Worm (Caenorhabditis elegans) whole organism, mixed stage, embryonic: ENCODE data around the gene F22E5.13.
"Not testable (repeated sequence)": the region's sequence is repeated elsewhere in the genome, so short reads cannot be mapped to it uniquely, and the experiment has no call there.

Experiments used
- bed-3 ChIP-seq: fragments of 200-800 bp; sonication (Bioruptor generic); optimal IDR thresholded peaks from 3 replicates; lab custom pipeline; 2018; ENCODE audit warnings: mild to moderate bottlenecking, missing genetic modification characterization, moderate library complexity, missing compliant biosample characterization
- blmp-1 ChIP-seq: fragments of 150-350 bp; optimal IDR thresholded peaks from 2 replicates; lab custom pipeline; 2014; ENCODE audit warnings: missing biosample characterization, missing genetic modification characterization
- ceh-39 ChIP-seq: fragments of 150-350 bp; optimal IDR thresholded peaks from 2 replicates; lab custom pipeline; 2014; ENCODE audit warnings: missing biosample characterization, missing genetic modification characterization
- ces-1 ChIP-seq: fragments of 150-350 bp; optimal IDR thresholded peaks from 2 replicates; lab custom pipeline; 2014; ENCODE audit warnings: missing biosample characterization, missing genetic modification reagents, missing genetic modification characterization
- cnd-1 ChIP-seq: fragments of 200-800 bp; sonication (Bioruptor generic); optimal IDR thresholded peaks from 2 replicates; lab custom pipeline; 2018; ENCODE audit warnings: mild to moderate bottlenecking, missing genetic modification characterization, missing compliant biosample characterization
- elt-1 ChIP-seq: sonication (generic microtip); optimal IDR thresholded peaks from 2 replicates; lab custom pipeline; 2017; ENCODE audit warnings: missing genetic modification characterization, mild to moderate bottlenecking, missing compliant biosample characterization, antibody characterized with exemption, moderate library complexity, borderline replicate concordance; ENCODE audit not compliant: insufficient read depth
- elt-3 ChIP-seq: fragments of 150-350 bp; optimal IDR thresholded peaks from 2 replicates; lab custom pipeline; 2014; ENCODE audit warnings: missing biosample characterization, missing genetic modification characterization
- flh-1 ChIP-seq: fragments of 200-800 bp; sonication (Bioruptor generic); optimal IDR thresholded peaks from 2 replicates; lab custom pipeline; 2018; ENCODE audit warnings: mild to moderate bottlenecking, missing genetic modification characterization, moderate library complexity, missing compliant biosample characterization
- ham-2 ChIP-seq: fragments of 200-800 bp; sonication (Bioruptor generic); optimal IDR thresholded peaks from 2 replicates; lab custom pipeline; 2018; ENCODE audit warnings: mild to moderate bottlenecking, missing genetic modification characterization, missing compliant biosample characterization
- hlh-1 ChIP-seq: fragments of 150-350 bp; optimal IDR thresholded peaks from 2 replicates; lab custom pipeline; 2014; ENCODE audit warnings: missing biosample characterization, missing genetic modification reagents, missing genetic modification characterization
- lsy-2 ChIP-seq: fragments of 150-350 bp; optimal IDR thresholded peaks from 2 replicates; lab custom pipeline; 2014; ENCODE audit warnings: missing biosample characterization, missing genetic modification characterization
- mab-5 ChIP-seq: fragments of 150-350 bp; optimal IDR thresholded peaks from 2 replicates; lab custom pipeline; 2014; ENCODE audit warnings: missing biosample characterization, missing genetic modification characterization
- nhr-12 ChIP-seq: fragments of 150-350 bp; optimal IDR thresholded peaks from 2 replicates; lab custom pipeline; 2014; ENCODE audit warnings: missing biosample characterization, missing genetic modification characterization
- nhr-2 ChIP-seq: fragments of 150-350 bp; optimal IDR thresholded peaks from 2 replicates; lab custom pipeline; 2014; ENCODE audit warnings: missing biosample characterization, missing genetic modification characterization
- nhr-76 ChIP-seq: sonication (generic microtip); optimal IDR thresholded peaks from 2 replicates; lab custom pipeline; 2017; ENCODE audit warnings: missing biosample characterization, missing genetic modification characterization
- sptf-1 ChIP-seq: sonication (generic microtip); optimal IDR thresholded peaks from 2 replicates; lab custom pipeline; 2017; ENCODE audit warnings: mild to moderate bottlenecking, missing genetic modification characterization, moderate library complexity, missing compliant biosample characterization
- tbx-8 ChIP-seq: fragments of 200-800 bp; sonication (Bioruptor generic); optimal IDR thresholded peaks from 2 replicates; lab custom pipeline; 2018; ENCODE audit warnings: mild to moderate bottlenecking, missing genetic modification characterization, moderate library complexity, missing compliant biosample characterization
- unc-120 ChIP-seq: sonication (generic microtip); optimal IDR thresholded peaks from 2 replicates; lab custom pipeline; 2017; ENCODE audit warnings: missing genetic modification characterization, missing compliant biosample characterization; ENCODE audit not compliant: poor library complexity, severe bottlenecking
- unc-39 ChIP-seq: fragments of 150-350 bp; optimal IDR thresholded peaks from 2 replicates; lab custom pipeline; 2014; ENCODE audit warnings: missing biosample characterization, missing genetic modification characterization
- unc-62 ChIP-seq: fragments of 150-350 bp; optimal IDR thresholded peaks from 2 replicates; lab custom pipeline; 2014; ENCODE audit warnings: missing biosample characterization, missing genetic modification reagents, missing genetic modification characterization
- zip-8 ChIP-seq: fragments of 150-350 bp; optimal IDR thresholded peaks from 2 replicates; lab custom pipeline; 2014; ENCODE audit warnings: missing biosample characterization, missing genetic modification characterization
- ztf-11 ChIP-seq: fragments of 150-350 bp; optimal IDR thresholded peaks from 2 replicates; lab custom pipeline; 2014; ENCODE audit warnings: missing biosample characterization, missing genetic modification characterization

The F22E5.13 gene

ce11 chrII:2610202-2610912, 39.1 kb downstream of the F22E5.13 start, which contains the start of gene sri-38:
TSS of gene sri-38 (plus strand) at chrII:2610862.
- TF ChIP-seq tbx-8 (no peak), blmp-1 (no peak), elt-1 (no peak), flh-1 (GFP tag; lab: Kevin White, UChicago) (no peak), bed-3 (GFP tag; lab: Kevin White, UChicago) (no peak), elt-3 (tag; lab: Kevin White, UChicago) (no peak), zip-8 (tag; lab: Kevin White, UChicago) (no peak), lsy-2 (no peak), ceh-39 (tag; lab: Kevin White, UChicago) (no peak)
- TF ChIP-seq, all 35 proteins: peak for 0

DNA sequence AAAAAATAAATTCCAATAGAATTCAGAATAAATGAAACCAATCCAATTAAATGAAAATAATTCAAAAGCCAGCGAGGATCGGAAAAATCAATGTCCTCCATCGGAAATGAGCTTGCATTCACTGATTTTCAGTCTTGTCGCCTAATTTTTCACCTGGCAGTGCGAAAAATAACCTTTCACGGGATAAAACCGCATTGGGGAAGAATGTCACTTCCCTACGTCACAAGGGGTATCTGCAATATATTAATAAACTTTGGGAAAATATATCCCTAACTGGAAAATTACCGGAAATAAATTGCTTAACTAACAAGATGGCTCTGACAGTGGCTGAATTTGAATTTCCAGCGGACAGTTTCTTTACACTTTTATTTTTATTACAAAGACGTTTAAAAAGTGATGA, 44.1 kb downstream of the F22E5.13 start, which contains the start of gene sri-77:
Gene sri-77 (minus strand): TSS at position 101 of the 400 bp plus-strand sequence.
- TF ChIP-seq mab-5 (tag; lab: Kevin White, UChicago) (no peak), cnd-1 (no peak), ztf-11 (tag; lab: Kevin White, UChicago) (no peak), unc-120 (no peak), ces-1 (GFP tag; lab: Kevin White, UChicago) (no peak), bed-3 (GFP tag; lab: Kevin White, UChicago) (no peak), blmp-1 (no peak), unc-39 (tag; lab: Kevin White, UChicago) (no peak), lsy-2 (no peak), ceh-39 (tag; lab: Kevin White, UChicago) (no peak), unc-62 (GFP tag; lab: Kevin White, UChicago) (no peak)
- TF ChIP-seq, all 35 proteins: peak for 0

DNA sequence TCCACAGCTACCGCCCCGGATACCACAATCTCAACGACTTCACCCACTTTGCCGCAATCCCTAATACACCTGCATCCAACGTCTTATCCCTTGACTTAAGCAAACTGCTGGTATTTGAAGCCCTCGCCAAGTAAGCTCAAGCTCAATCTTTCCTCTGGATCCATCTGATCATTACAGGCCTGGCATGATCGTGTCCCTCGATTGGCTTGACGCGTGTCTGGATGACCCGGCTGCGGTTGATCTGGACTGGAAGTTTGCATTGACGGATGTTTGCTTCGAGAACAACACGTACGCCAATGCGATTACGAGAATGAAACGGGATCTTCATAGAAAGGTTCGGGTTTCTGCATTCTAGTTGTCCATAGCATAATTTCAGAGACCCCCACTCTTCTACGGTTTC, 48.5 kb downstream of the F22E5.13 start:
- TF ChIP-seq hlh-1 (tag; lab: Kevin White, UChicago) (no peak), mab-5 (tag; lab: Kevin White, UChicago) (no peak), tbx-8 (no peak), nhr-12 (tag; lab: Kevin White, UChicago) (no peak), unc-62 (GFP tag; lab: Kevin White, UChicago) (no peak), nhr-2 (tag; lab: Kevin White, UChicago) (no peak), ham-2 (GFP tag; lab: Kevin White, UChicago) (no peak), cnd-1 (no peak)

- not testable (repeated sequence) for TF ChIP-seq nhr-76, zip-8, sptf-1 (tag; lab: Kevin White, UChicago)
Measured at ce11 chrII:2600176-2600575, 49.3 kb downstream of the F22E5.13 start, which contains the start of gene F33H12.1. TSS of gene F33H12.1 (plus strand) at chrII:2600476.
